Worm (Caenorhabditis elegans) whole organism, L4/young adult: ENCODE results near the gene mab-5.

Experiments used
- W03F9.2 ChIP-seq: fragments of 150-350 bp; optimal IDR thresholded peaks from 2 replicates; lab custom pipeline; 2014; ENCODE audit warnings: missing biosample characterization, missing genetic modification characterization
- dao-5 ChIP-seq: sonication (generic microtip); optimal IDR thresholded peaks from 2 replicates; lab custom pipeline; 2016; ENCODE audit warnings: missing genotype, missing genetic modification characterization, moderate library complexity, missing compliant biosample characterization
- him-1 ChIP-seq: sonication (generic microtip); optimal IDR thresholded peaks from 2 replicates; lab custom pipeline; 2016; ENCODE audit warnings: missing genotype, missing genetic modification reagents, missing genetic modification characterization, missing compliant biosample characterization

- TF ChIP-seq W03F9.2 (tag; lab: Kevin White, UChicago) (no peak), him-1 (no peak), dao-5 (tag; lab: Kevin White, UChicago) (no peak)
Observed at ce11 chrIII:7824041-7824440, 40.8 kb upstream of the mab-5 start.
